Worm (Caenorhabditis elegans) whole organism, young adult: ENCODE measurements around the gene Y39A1C.1.
A peak's percentile ranks its signal among the peaks of the same experiment; 100 is the strongest.

Experiments
- B0035.1 ChIP-seq: sonication (generic microtip); optimal IDR thresholded peaks from 2 replicates; lab custom pipeline; 2016; ENCODE audit warnings: missing genetic modification characterization, mild to moderate bottlenecking, missing compliant biosample characterization, missing genotype, missing genetic modification reagents
- Y56A3A.18 ChIP-seq: fragments of 200-800 bp; sonication (Bioruptor generic); IDR thresholded peaks from 2 replicates; pipeline ENCODE4 v1.3.6; 2022; ENCODE audit warnings: missing genetic modification reagents, missing genetic modification characterization, missing compliant biosample characterization
- ama-1 ChIP-seq, 3 experiments: fragments of 150-350 bp in 1 of 3; sonication (generic microtip) in 2 of 3; optimal IDR thresholded peaks; 2 replicates each; lab custom pipeline; 2014 to 2018; ENCODE audit warnings: missing biosample characterization in 2 of 3, missing genetic modification characterization in 2 of 3, missing genetic modification reagents in 2 of 3
- ets-4 ChIP-seq: fragments of 200-800 bp; sonication (Bioruptor generic); optimal IDR thresholded peaks from 2 replicates; lab custom pipeline; 2018; ENCODE audit warnings: mild to moderate bottlenecking, missing genetic modification characterization, missing compliant biosample characterization
- him-1 ChIP-seq: sonication (generic microtip); optimal IDR thresholded peaks from 2 replicates; lab custom pipeline; 2016; ENCODE audit warnings: missing genotype, missing genetic modification reagents, missing genetic modification characterization, missing compliant biosample characterization
- madf-6 ChIP-seq: fragments of 200-800 bp; sonication (Bioruptor generic); IDR thresholded peaks from 2 replicates; pipeline ENCODE4 v1.3.6; 2022; ENCODE audit warnings: missing genetic modification reagents, missing genetic modification characterization, missing compliant biosample characterization
- mcd-1 ChIP-seq: fragments of 200-800 bp; sonication (Bioruptor generic); IDR thresholded peaks from 2 replicates; pipeline ENCODE4 v1.3.6; 2022; ENCODE audit warnings: missing genetic modification reagents, missing genetic modification characterization, missing compliant biosample characterization
- nhr-27 ChIP-seq: fragments of 200-800 bp; sonication (Bioruptor generic); optimal IDR thresholded peaks from 2 replicates; lab custom pipeline; 2018; ENCODE audit warnings: mild to moderate bottlenecking, missing genetic modification characterization, moderate library complexity, missing compliant biosample characterization
- rpc-1 ChIP-seq, 2 experiments: fragments of 150-350 bp in 1 of 2; sonication (generic microtip) in 1 of 2; optimal IDR thresholded peaks; 2 replicates each; lab custom pipeline; 2014 to 2018; ENCODE audit warnings: missing biosample characterization in 1 of 2, missing genetic modification characterization in 1 of 2, missing genetic modification reagents in 1 of 2, missing genotype in 1 of 2
- unc-62 ChIP-seq: fragments of 150-350 bp; optimal IDR thresholded peaks from 2 replicates; lab custom pipeline; 2014; ENCODE audit warnings: missing biosample characterization, missing genetic modification reagents, missing genetic modification characterization
- zfh-2 ChIP-seq: fragments of 200-800 bp; sonication (Bioruptor generic); conservative IDR thresholded peaks from 2 replicates; pipeline ENCODE4 v1.3.6; 2022; ENCODE audit warnings: missing genetic modification reagents, missing genetic modification characterization, missing compliant biosample characterization

ce11 chrIII:10844873-10845272, 10.4 kb upstream of the Y39A1C.1 start, which contains the start of gene pde-12:
- TF ChIP-seq B0035.1 (tag; lab: Kevin White, UChicago) = no peak
- TF ChIP-seq nhr-27 = no peak
- TF ChIP-seq unc-62 (GFP tag; lab: Kevin White, UChicago) = no peak
- TF ChIP-seq mcd-1 (GFP tag; lab: Robert Waterston, UW) = peak; percentile 90
- no peak for TF ChIP-seq ama-1 (optimal IDR thresholded peaks at IDR 0.05; lab: Kevin White, UChicago)
- TF ChIP-seq ama-1 (GFP tag; optimal IDR thresholded peaks at IDR 0.05; lab: Kevin White, UChicago) = no peak
- no peak for TF ChIP-seq him-1 (tag; lab: Kevin White, UChicago)
- TF ChIP-seq rpc-1 (optimal IDR thresholded peaks at IDR 0.05; lab: Kevin White, UChicago) = no peak
- no peak for TF ChIP-seq rpc-1 (tag; optimal IDR thresholded peaks at IDR 0.05; lab: Kevin White, UChicago)
- TF ChIP-seq ets-4 = no peak
- no peak; the same call in 1 of the 2 replicates for TF ChIP-seq madf-6
- TF ChIP-seq Y56A3A.18 (GFP tag; lab: Robert Waterston, UW) = no peak
- TF ChIP-seq zfh-2 (GFP tag; lab: Robert Waterston, UW) = no peak
